Worm (Caenorhabditis elegans): ENCODE data around the gene rap-1.

Gene rap-1

ce11 chrIV:8921956-8922355 lies 3.3 kb upstream of the rap-1 start, which contains the start of gene D1046.16:
Gene D1046.16, plus strand, starts transcription at chrIV:8922150.
- TF ChIP-seq nhr-77 (tag; optimal IDR thresholded peaks at IDR 0.05) (no peak), mml-1 (tag; optimal IDR thresholded peaks at IDR 0.05) (no peak), pha-4 (tag; optimal IDR thresholded peaks at IDR 0.05) (peak; percentile 42), ama-1 (optimal IDR thresholded peaks at IDR 0.05) (no peak), pqm-1 (tag; optimal IDR thresholded peaks at IDR 0.05) (no peak), snpc-4 (tag; optimal IDR thresholded peaks at IDR 0.05) (peak; percentile 20), lsy-12 (tag; optimal IDR thresholded peaks at IDR 0.05) (no peak), ceh-82 (tag; optimal IDR thresholded peaks at IDR 0.05) (no peak), ztf-4 (tag; optimal IDR thresholded peaks at IDR 0.05) (no peak), egl-5 (tag; optimal IDR thresholded peaks at IDR 0.05) (no peak), ztf-11 (tag; optimal IDR thresholded peaks at IDR 0.05) (no peak), nhr-23 (tag; optimal IDR thresholded peaks at IDR 0.05) (peak; percentile 53), ceh-28 (tag; optimal IDR thresholded peaks at IDR 0.05) (peak; percentile 68), nhr-43 (tag; optimal IDR thresholded peaks at IDR 0.05; ENCODE audit: poor library complexity, severe bottlenecking) (peak; percentile 19), mdl-1 (tag; optimal IDR thresholded peaks at IDR 0.05) (no peak), unc-39 (tag; optimal IDR thresholded peaks at IDR 0.05) (no peak), elt-2 (tag; optimal IDR thresholded peaks at IDR 0.05) (peak; percentile 35), hmg-11 (tag; optimal IDR thresholded peaks at IDR 0.05) (peak; percentile 37), eor-1 (tag; optimal IDR thresholded peaks at IDR 0.05) (no peak), sea-2 (GFP tag; optimal IDR thresholded peaks at IDR 0.05) (no peak), lin-39 (tag; optimal IDR thresholded peaks at IDR 0.05) (no peak), nhr-25 (tag; optimal IDR thresholded peaks at IDR 0.05) (peak; percentile 90), elt-3 (tag; optimal IDR thresholded peaks at IDR 0.05) (no peak), tbx-2 (tag; optimal IDR thresholded peaks at IDR 0.05) (no peak), fkh-2 (tag; optimal IDR thresholded peaks at IDR 0.05) (no peak), nhr-237 (tag; optimal IDR thresholded peaks at IDR 0.05) (no peak), nfya-1 (tag; optimal IDR thresholded peaks at IDR 0.05; ENCODE audit: insufficient read depth) (peak; percentile 20), skn-1 (tag; optimal IDR thresholded peaks at IDR 0.05) (no peak), nhr-12 (tag; optimal IDR thresholded peaks at IDR 0.05) (no peak), ceh-9 (tag; optimal IDR thresholded peaks at IDR 0.05) (no peak), zag-1 (tag; optimal IDR thresholded peaks at IDR 0.05) (no peak), lin-15B (tag; optimal IDR thresholded peaks at IDR 0.05) (peak; percentile 49)

- TF ChIP-seq pha-4 (tag; optimal IDR thresholded peaks at IDR 0.05) (no peak), egl-5 (tag; optimal IDR thresholded peaks at IDR 0.05) (peak; percentile 72)
Observed at ce11 chrIV:8921166-8921565, 2.5 kb upstream of the rap-1 start.

- TF ChIP-seq nhr-77 (tag; optimal IDR thresholded peaks at IDR 0.05) (no peak), nhr-28 (tag; optimal IDR thresholded peaks at IDR 0.05) (no peak), lin-15B (tag; optimal IDR thresholded peaks at IDR 0.05) (no peak), mdl-1 (tag; optimal IDR thresholded peaks at IDR 0.05) (no peak), ama-1 (optimal IDR thresholded peaks at IDR 0.05) (no peak), ZK546.5 (tag; optimal IDR thresholded peaks at IDR 0.05) (no peak), jun-1 (tag; optimal IDR thresholded peaks at IDR 0.05) (no peak), fos-1 (tag; optimal IDR thresholded peaks at IDR 0.05) (no peak), snpc-4 (tag; optimal IDR thresholded peaks at IDR 0.05) (no peak), mml-1 (tag; optimal IDR thresholded peaks at IDR 0.05) (no peak), pha-4 (tag; optimal IDR thresholded peaks at IDR 0.05) (no peak), nhr-237 (tag; optimal IDR thresholded peaks at IDR 0.05) (no peak), lin-39 (tag; optimal IDR thresholded peaks at IDR 0.05) (peak; percentile 6), nhr-12 (tag; optimal IDR thresholded peaks at IDR 0.05) (no peak), ceh-28 (tag; optimal IDR thresholded peaks at IDR 0.05) (no peak), elt-3 (tag; optimal IDR thresholded peaks at IDR 0.05) (peak in 1 of 3 experiments; percentile 56), elt-1 (tag; optimal IDR thresholded peaks at IDR 0.05) (no peak), ceh-16 (tag; optimal IDR thresholded peaks at IDR 0.05) (no peak), sea-2 (GFP tag; optimal IDR thresholded peaks at IDR 0.05) (no peak), hmg-11 (tag; optimal IDR thresholded peaks at IDR 0.05) (peak; percentile 41), nhr-43 (tag; optimal IDR thresholded peaks at IDR 0.05; ENCODE audit: poor library complexity, severe bottlenecking) (peak; percentile 1), ceh-9 (tag; optimal IDR thresholded peaks at IDR 0.05) (no peak), nhr-67 (tag; optimal IDR thresholded peaks at IDR 0.05) (no peak), nhr-23 (tag; optimal IDR thresholded peaks at IDR 0.05) (peak; percentile 40), nfya-1 (tag; optimal IDR thresholded peaks at IDR 0.05; ENCODE audit: insufficient read depth) (peak; percentile 23), daf-12 (tag; optimal IDR thresholded peaks at IDR 0.05) (no peak)
Observed at ce11 chrIV:8920284-8920806, 1.7 kb upstream of the rap-1 start.

All from whole organism, L3 larva.